Fruit fly (Drosophila melanogaster): ENCODE data around the gene Ubc6.

Gene Ubc6

DNA sequence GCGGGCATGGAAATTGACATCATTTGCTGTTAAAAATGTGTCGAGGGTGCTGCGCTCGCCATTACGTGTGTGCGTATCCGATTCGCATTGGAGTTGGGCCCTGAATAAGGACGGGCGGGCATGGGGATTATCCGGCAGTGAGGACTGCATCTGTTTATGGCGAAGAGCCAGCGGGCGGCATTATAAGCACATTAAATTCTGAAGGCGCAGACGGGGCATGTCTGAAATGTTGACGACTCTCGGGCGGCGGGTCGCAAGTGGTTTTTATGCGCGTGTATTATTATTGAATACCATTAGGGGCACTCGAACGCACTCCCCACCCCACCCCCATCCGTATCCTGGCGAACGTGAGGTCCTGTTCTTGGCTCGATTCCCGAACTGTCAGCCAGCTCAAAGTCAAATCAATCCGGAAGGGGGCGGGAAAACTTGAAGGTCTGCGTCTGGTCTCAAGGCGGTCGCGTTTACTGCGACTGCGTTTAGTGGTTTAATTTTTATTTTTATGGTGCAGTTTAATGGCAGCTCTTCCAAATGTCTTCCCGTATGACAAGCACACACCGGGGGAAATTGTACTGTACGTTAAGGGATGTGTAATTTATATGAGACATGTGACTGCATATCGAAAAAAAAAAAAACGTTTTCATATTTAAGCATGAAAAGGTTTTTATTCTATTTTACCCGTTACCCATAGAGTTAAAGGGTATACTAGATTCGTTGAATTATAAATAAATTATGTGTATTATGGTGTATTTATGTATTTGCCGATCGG, 26.0 kb upstream of the Ubc6 start:
- TF ChIP-seq esn (GFP tag; optimal IDR thresholded peaks at IDR 0.05) (no peak), ss (GFP tag; optimal IDR thresholded peaks at IDR 0.05) (peak in 1 of 2 experiments; percentile 5), CG1621 (tag; optimal IDR thresholded peaks at IDR 0.05) (peak; percentile 44), CG11762 (GFP tag; optimal IDR thresholded peaks at IDR 0.05; ENCODE audit: insufficient read depth) (no peak), dsx (GFP tag; optimal IDR thresholded peaks at IDR 0.05; ENCODE audit: poor library complexity, severe bottlenecking) (peak; percentile 4), CG8119 (GFP tag; IDR thresholded peaks at IDR 0.05) (no peak), Ets21C (GFP tag; optimal IDR thresholded peaks at IDR 0.05) (no peak), CG3032 (tag; optimal IDR thresholded peaks at IDR 0.05) (no peak), Lpt (GFP tag; optimal IDR thresholded peaks at IDR 0.05) (no peak), Eip78C (GFP tag) (peak; percentile 62)

DNA sequence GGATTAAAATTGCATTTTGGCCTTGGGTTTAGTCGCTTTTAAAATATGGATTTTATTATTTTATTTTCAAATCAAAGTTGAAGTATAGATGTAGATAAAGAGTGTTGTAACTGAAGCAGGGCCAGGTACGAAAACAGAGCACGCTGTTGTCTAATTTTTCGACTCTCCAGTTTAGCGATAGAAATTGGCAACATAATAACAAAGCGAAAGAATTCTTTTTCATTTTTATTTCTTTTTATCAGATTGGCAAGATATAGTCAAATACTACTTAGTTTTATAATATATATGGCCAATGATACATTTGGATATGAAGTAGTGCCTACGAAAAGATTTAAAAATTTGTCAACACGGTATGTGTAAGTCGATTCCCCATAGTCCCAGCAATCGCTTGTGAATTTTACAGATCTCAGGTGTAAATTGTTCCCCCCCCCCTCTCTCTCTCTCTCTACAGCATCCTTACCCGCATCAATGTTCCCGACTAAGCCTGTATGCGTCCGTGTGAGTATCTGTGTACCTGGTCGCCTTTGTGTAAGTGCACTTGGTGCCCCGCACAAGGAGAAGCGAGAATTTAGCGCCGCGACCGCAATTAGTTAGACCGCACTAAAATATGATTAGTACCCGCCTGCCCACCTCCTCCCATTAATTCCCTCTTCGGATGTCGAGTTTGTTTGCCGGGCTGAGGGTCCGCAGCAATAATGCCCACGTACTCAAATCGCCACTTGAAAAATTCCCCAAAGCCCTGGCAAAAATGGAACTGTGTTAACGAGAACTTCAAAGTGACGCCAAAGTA, 23.6 kb upstream of the Ubc6 start:
- TF ChIP-seq topi (GFP tag; optimal IDR thresholded peaks at IDR 0.05), result peak; percentile 7
- peak; percentile 22 for TF ChIP-seq lz (GFP tag; optimal IDR thresholded peaks at IDR 0.05)
- peak; percentile 39 for TF ChIP-seq Met (GFP tag; optimal IDR thresholded peaks at IDR 0.05)
- peak; percentile 5 for TF ChIP-seq CG16779 (tag; optimal IDR thresholded peaks at IDR 0.05)
- TF ChIP-seq fd59A (GFP tag; optimal IDR thresholded peaks at IDR 0.05), result no peak
- TF ChIP-seq Eip78C (GFP tag), result peak; percentile 77
- TF ChIP-seq esn (GFP tag; optimal IDR thresholded peaks at IDR 0.05), result peak; percentile 24
- peak; percentile 62 for TF ChIP-seq svp (GFP tag)
- TF ChIP-seq CG34406 (GFP tag; optimal IDR thresholded peaks at IDR 0.05), result no peak
- TF ChIP-seq Eip75B (GFP tag; optimal IDR thresholded peaks at IDR 0.05), result peak; percentile 23
- no peak for TF ChIP-seq pdm3 (GFP tag; optimal IDR thresholded peaks at IDR 0.05)

DNA sequence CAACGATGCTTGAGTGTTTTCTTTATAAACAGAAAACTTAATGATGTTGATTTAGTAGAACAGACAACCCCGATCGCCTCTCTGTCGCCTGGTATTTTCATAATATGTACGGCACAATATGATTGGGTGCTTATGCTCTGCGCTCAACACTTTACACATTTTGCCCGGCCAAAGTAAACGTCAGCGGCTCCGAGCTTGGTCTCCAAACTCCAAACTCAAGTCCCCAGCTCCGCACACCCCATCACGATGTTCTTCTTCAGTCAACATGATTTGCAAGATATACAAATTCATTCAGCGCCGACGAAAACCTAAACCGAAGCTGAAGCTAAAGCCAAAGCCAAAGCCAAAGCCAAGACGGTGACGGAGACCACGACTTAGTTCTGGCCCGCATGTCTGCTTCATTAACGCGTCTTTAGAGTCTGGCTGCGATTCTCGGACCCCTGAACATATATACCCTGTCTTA, 22.9 kb upstream of the Ubc6 start:
- TF ChIP-seq fkh (GFP tag; optimal IDR thresholded peaks at IDR 0.05) (peak; percentile 90), eg (GFP tag; IDR thresholded peaks at IDR 0.05) (no peak), salr (GFP tag; optimal IDR thresholded peaks at IDR 0.05) (no peak), CG15336 (GFP tag; IDR thresholded peaks at IDR 0.05) (no peak), CG31627 (GFP tag; optimal IDR thresholded peaks at IDR 0.05) (no peak), fd59A (GFP tag; optimal IDR thresholded peaks at IDR 0.05) (no peak), CG6854 (GFP tag; optimal IDR thresholded peaks at IDR 0.05) (peak; percentile 40)

dm6 chr3R:4974514-4975314, 22.2 kb upstream of the Ubc6 start:
- TF ChIP-seq CG4318 (GFP tag; optimal IDR thresholded peaks at IDR 0.05) (no peak), esn (GFP tag; optimal IDR thresholded peaks at IDR 0.05) (peak; percentile 18), acj6 (GFP tag; optimal IDR thresholded peaks at IDR 0.05) (no peak), topi (GFP tag; optimal IDR thresholded peaks at IDR 0.05) (peak; percentile 12), Eip75B (GFP tag; optimal IDR thresholded peaks at IDR 0.05) (no peak), net (GFP tag; optimal IDR thresholded peaks at IDR 0.05) (no peak), Lpt (GFP tag; optimal IDR thresholded peaks at IDR 0.05) (no peak), CG6808 (GFP tag; optimal IDR thresholded peaks at IDR 0.05) (peak; percentile 4), fd85E (GFP tag; optimal IDR thresholded peaks at IDR 0.05) (no peak), CG3919 (GFP tag; optimal IDR thresholded peaks at IDR 0.05) (no peak), svp (GFP tag) (peak; percentile 64), pdm3 (GFP tag; optimal IDR thresholded peaks at IDR 0.05) (peak; percentile 7), CG32006 (GFP tag; optimal IDR thresholded peaks at IDR 0.05) (peak; percentile 27), Eip78C (GFP tag) (peak; percentile 79), Sox14 (GFP tag; optimal IDR thresholded peaks at IDR 0.05) (peak; percentile 4), fkh (GFP tag; optimal IDR thresholded peaks at IDR 0.05) (peak; percentile 62), CG6163 (GFP tag; IDR thresholded peaks at IDR 0.05) (no peak), achi (GFP tag; optimal IDR thresholded peaks at IDR 0.05) (no peak), CG31627 (GFP tag; optimal IDR thresholded peaks at IDR 0.05) (peak; percentile 20), Met (GFP tag; optimal IDR thresholded peaks at IDR 0.05) (peak; percentile 9), CG1621 (tag; optimal IDR thresholded peaks at IDR 0.05) (no peak), CG16779 (tag; optimal IDR thresholded peaks at IDR 0.05) (no peak), OdsH (GFP tag; optimal IDR thresholded peaks at IDR 0.05) (peak; percentile 1), Hr38 (GFP tag; optimal IDR thresholded peaks at IDR 0.05) (no peak), CG6792 (GFP tag; optimal IDR thresholded peaks at IDR 0.05) (peak; percentile 6), CG11294 (GFP tag; IDR thresholded peaks at IDR 0.05) (no peak)
